Worm (Caenorhabditis elegans): ENCODE results near the gene ZC250.4.

Gene ZC250.4

DNA sequence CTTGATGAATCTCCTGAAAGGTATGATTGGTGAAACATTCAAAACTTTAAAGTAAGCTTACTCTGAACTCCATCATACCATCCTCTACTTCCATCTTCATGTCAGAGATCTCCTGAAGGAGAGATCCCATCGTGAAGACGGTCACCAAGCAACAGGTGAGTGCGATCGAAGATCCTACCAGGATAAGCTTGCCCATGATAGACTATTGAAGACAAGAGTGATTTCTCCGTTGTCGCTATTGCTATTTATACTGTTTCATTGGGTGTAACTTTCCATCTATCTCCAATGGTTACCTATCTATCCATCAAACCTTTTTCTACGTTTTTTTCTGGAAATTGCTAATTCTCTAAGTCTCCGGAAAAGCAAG is 23.7 kb upstream of the ZC250.4 start, which contains the start of gene col-140:
Gene col-140, minus strand, starts transcription at position 219 of the 367 bp plus-strand sequence.
- TF ChIP-seq W03F9.2 (tag; optimal IDR thresholded peaks at IDR 0.05): no peak
- no peak for TF ChIP-seq dao-5 (tag; optimal IDR thresholded peaks at IDR 0.05)
- no peak for TF ChIP-seq him-1 (tag; optimal IDR thresholded peaks at IDR 0.05)

DNA sequence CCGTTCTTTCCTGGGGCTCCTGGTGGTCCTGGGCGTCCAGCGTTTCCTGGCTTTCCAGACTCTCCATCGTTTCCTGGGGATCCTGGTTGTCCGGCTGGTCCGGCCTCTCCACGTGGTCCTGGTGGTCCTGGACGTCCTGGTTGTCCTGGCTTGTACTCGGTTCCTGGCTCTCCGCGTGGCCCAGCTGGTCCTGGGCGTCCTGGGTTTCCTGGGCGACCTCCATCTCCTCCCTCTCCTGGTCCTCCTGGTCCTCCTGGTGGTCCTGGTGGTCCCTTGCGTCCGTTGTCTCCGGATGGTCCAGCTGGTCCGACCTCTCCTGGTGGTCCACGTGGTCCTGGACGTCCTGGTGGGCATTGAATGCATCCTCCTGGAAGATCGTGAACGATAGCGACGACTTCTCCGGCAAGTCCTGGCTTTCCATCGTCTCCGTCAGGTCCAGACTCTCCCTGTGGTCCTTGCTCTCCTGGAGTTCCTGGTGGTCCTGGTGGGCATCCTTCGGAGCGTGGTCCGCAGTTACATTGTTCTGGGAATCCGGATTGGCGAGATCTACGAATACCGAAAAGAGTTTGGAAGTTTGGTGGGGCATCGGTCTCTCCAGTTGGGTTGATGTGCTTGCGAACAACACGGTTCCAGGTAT is 23.2 kb upstream of the ZC250.4 start:
- TF ChIP-seq him-1 (tag; optimal IDR thresholded peaks at IDR 0.05): no peak
- TF ChIP-seq dao-5 (tag; optimal IDR thresholded peaks at IDR 0.05): no peak
- no peak for TF ChIP-seq W03F9.2 (tag; optimal IDR thresholded peaks at IDR 0.05)

DNA sequence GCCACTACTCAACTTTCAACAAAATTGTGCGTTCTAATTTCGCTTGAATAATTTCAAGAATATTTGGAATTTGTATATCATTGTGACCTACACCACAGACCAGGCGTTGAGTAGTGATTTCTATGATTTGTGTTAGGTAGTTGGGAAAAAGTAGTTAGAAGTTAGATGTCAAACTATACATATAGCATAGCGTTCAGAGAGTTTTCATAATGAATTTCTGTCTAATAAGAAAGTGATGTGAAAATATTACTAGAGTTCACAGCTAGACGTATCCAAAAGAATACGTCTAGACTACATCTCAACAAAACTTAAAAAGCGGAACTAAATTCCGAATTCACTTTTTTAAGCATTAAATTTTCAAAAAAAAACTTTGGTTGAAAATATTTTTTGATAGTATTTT is 22.5 kb upstream of the ZC250.4 start:
- TF ChIP-seq him-1 (tag; optimal IDR thresholded peaks at IDR 0.05) (no peak), dao-5 (tag; optimal IDR thresholded peaks at IDR 0.05) (no peak), W03F9.2 (tag; optimal IDR thresholded peaks at IDR 0.05) (no peak)

DNA sequence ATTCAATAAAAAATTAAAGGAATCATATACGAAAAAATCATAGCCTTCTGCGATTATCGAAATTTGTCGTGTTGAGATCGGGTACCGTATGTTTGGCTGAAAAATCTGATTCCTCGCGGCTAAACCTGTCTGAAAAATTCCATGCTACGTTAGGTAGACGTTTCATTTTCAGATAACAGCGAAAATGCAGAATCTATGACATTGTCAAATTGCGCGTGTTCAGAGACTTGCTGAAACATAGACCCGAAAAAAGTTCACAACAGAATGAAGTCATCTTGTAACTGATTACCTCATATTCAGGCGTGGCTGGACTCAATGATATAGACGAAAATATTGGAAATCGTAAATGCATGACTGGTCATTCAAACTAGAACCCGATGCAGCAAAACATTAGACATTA is 20.6 kb upstream of the ZC250.4 start, which contains the start of gene srh-76:
Gene srh-76, plus strand, starts transcription at position 301 of the 400 bp plus-strand sequence.
- TF ChIP-seq him-1 (tag; optimal IDR thresholded peaks at IDR 0.05) (no peak), W03F9.2 (tag; optimal IDR thresholded peaks at IDR 0.05) (no peak), dao-5 (tag; optimal IDR thresholded peaks at IDR 0.05) (no peak)

DNA sequence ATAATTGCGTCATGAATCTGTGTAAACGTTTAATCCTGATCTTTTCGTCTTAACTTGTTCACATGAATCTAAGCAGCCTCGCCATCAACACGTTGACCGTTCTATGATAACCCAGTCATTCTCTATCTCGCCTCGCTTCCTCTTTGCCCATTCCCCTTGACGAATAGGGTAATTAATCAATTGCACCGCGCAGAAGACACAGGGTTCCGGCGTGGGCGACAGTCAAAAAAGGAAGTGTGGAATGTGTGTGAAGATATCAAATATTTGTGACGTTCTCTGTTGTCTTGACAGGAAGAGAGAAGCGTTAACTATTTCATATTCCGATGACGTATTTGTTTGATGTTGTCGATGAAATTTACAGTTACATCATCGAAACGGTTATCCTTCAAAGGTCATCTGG is 19.9 kb upstream of the ZC250.4 start:
- no peak for TF ChIP-seq him-1 (tag; optimal IDR thresholded peaks at IDR 0.05)
- no peak for TF ChIP-seq W03F9.2 (tag; optimal IDR thresholded peaks at IDR 0.05)
- no peak for TF ChIP-seq dao-5 (tag; optimal IDR thresholded peaks at IDR 0.05)

DNA sequence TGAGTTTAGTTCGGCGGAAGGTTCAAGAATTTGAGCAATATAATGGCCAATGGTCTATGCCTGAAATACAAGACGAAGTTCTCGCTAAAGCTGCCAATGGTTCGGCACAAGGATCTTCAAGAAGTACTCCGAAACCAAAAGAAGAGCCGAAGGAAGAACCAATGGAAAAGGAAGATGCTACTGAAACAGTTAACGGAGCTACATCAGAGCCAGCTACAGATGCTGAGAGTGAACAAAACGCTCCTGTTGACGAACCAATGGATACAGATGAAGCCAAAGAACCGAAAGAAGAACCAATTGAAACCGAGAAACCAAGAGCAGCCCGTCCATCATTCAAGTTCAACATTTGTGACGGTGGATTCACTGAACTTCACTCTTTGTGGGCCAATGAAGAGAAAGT is 18.3 kb upstream of the ZC250.4 start:
- TF ChIP-seq him-1 (tag; optimal IDR thresholded peaks at IDR 0.05): no peak

DNA sequence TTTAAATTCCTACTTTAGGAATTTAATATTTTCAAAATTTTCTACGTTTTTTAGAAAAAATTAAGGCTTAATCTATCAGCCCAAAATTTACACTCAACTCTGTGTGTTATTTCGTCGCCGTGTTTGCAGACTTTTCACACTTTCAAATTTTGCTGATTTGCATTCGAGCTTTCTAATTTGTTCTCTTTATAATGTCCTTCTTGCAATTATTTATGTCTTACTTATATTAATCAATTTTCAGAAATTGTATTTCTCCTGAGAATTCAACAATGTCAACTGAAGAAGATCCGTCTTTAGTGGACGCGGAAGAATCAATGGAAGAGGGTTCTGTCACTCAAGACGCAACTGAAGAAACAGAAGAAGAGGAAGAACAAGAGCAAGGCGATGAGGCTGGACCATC is 13.7 kb upstream of the ZC250.4 start, which contains the start of gene let-418:
Gene let-418, plus strand, starts transcription at position 242 of the 400 bp plus-strand sequence.
- TF ChIP-seq W03F9.2 (tag; optimal IDR thresholded peaks at IDR 0.05) (no peak), him-1 (tag; optimal IDR thresholded peaks at IDR 0.05) (no peak), dao-5 (tag; optimal IDR thresholded peaks at IDR 0.05) (no peak)

DNA sequence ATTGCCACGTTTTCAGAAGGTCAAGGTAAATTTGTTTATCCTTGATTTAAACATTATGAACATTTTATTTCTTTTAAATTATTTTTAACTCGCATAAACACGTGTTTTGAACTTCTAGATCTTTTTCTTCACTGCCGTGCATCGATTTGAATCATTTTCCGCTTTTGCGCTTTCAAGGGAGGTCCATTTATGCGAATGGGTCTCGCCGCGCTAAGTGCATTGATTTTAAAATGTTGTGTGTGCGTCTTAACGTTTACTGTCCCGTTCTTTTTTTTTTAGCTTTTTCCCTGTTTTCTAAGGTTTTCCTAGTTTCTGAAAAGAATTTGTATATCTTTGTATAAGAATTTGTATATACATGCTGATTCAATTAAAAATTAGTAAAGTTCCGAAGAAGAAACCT is 12.5 kb upstream of the ZC250.4 start:
- no peak for TF ChIP-seq dao-5 (tag; optimal IDR thresholded peaks at IDR 0.05)
- TF ChIP-seq W03F9.2 (tag; optimal IDR thresholded peaks at IDR 0.05): no peak
- TF ChIP-seq him-1 (tag; optimal IDR thresholded peaks at IDR 0.05): no peak

DNA sequence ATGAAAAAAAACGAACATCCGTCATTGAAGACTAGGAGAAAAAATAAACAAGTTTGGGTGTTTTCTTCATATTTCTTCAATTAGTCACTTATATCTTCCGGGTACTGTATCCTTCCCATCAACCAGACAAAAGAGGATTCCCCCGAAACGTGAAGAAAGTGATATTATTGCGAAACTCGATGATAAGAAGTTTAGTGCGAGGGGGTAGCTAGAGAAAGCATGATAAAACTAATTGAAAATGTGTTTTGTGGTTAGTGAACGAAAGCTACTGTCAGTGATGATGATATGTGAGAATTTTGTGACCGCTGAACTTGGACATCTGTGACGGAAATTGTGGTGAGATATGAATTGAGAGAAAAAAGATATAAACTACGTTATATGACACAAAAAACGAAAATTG is 10.0 kb upstream of the ZC250.4 start:
- TF ChIP-seq dao-5 (tag; optimal IDR thresholded peaks at IDR 0.05): no peak
- no peak for TF ChIP-seq W03F9.2 (tag; optimal IDR thresholded peaks at IDR 0.05)
- no peak for TF ChIP-seq him-1 (tag; optimal IDR thresholded peaks at IDR 0.05)

DNA sequence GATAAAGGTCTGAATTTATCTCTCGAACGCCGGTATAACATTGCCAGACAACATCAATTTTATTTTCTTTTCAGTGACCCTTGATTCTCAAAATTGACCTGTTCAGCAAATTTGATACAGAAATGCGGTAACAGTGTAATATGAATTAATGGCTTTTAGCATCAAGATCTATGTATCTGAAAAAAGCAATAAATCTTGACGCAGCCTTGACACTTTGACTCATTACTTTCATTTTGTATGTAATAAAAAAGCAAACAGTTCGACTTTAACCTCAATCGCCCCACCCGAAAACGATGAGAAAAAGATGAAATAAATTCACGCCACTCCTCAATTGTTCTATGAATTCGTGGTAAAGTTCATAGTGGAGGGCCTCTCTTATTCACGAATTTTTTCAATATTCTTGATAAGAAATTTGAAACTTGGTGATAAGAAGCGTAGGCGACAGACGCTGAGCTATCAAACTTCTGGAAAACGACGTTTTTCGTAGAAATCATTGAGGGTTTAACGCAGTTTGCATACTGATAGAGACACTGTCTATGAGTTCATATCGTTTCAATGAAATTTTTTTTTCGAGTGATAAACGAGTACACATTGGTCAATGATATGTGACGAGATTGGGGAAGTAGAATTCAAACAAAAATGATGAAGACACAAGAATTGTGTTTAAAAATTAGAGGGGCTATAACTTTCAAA is 8.7 kb upstream of the ZC250.4 start:
- TF ChIP-seq W03F9.2 (tag; optimal IDR thresholded peaks at IDR 0.05) (no peak), him-1 (tag; optimal IDR thresholded peaks at IDR 0.05) (no peak), dao-5 (tag; optimal IDR thresholded peaks at IDR 0.05) (no peak)

DNA sequence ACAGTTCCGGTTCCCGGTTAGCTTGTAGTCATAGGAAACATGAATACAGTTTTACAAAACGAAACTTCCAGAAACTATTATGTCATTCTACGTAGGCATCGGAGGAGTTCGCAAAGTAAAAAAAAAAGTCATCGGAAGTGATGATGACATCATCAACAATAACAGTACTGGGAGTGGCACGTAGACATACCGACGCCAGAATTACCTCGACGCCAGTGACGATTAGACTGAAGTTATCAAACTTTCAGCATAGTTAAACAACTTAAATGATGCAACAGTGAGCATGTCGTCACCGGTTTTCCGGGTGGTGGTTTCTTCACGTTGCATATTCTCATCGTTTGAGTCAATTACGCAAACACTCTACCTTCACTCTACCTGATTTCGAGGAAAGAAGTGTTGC is 7.5 kb upstream of the ZC250.4 start:
- TF ChIP-seq W03F9.2 (tag; optimal IDR thresholded peaks at IDR 0.05) (no peak), dao-5 (tag; optimal IDR thresholded peaks at IDR 0.05) (no peak), him-1 (tag; optimal IDR thresholded peaks at IDR 0.05) (no peak)

DNA sequence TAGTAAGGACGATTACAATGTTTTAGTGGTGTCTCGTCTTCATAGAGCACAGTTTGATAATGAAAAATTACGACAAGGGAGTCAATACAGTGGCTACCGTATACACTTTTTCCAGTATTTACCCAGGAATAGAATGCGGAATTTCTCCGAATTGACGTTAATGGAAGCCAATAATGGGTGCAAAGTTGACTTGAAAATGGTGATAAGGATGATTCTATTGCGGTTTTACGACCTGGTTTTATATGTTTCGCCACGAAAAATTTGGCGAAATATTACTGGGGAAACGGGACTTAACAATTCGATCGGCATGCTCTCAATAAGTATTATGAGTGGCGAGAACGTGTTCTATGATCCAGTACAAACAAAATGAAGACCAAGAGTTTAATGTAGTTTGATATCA is 7.0 kb upstream of the ZC250.4 start:
- TF ChIP-seq W03F9.2 (tag; optimal IDR thresholded peaks at IDR 0.05) (no peak), dao-5 (tag; optimal IDR thresholded peaks at IDR 0.05) (no peak), him-1 (tag; optimal IDR thresholded peaks at IDR 0.05) (no peak)

DNA sequence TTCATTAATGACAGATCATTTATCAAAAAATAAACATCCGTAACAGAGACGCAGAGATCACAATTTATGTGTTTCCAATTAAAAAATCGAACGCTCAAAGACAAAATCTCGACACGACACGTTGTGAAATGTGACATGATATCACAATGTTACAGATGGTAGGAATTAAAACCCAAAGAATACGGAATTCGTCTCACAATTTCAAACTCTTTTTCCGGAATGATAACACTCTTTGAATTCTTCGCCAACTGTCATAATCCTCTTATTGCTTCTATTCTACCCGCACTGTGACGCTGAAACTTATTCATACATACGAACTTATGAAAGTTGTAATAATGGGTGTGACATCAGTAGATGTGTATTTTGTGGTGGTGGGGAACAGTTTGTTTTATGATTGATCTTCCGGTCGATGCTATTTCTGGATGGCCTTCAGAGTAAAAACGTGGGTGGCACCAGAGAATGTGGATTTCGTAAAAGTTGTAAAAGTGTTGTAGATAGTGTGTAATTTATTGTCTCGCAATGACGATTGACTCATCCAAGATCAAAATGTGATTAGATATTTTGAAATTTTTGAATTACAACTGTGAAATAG is 3.6 kb upstream of the ZC250.4 start:
- TF ChIP-seq W03F9.2 (tag; optimal IDR thresholded peaks at IDR 0.05): no peak
- no peak for TF ChIP-seq him-1 (tag; optimal IDR thresholded peaks at IDR 0.05)
- no peak for TF ChIP-seq dao-5 (tag; optimal IDR thresholded peaks at IDR 0.05)

DNA sequence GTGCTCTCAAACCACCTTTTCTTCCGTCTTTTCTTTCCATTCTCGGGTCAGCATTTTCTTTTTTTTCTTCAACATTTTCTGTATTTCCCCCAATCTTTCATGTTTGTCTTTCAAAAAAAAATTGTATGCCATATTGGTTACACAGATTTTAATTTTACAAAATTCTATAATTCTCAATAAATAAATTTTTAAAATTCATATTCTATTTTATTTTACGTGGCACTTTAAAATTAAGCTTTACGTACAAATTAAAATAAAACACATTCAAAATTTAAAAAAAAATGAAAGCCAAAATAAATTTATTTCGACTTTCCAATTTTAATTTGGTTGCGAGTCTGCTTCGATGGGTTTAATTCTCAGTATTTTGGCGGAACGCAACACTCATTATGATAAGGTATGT is 7.5 kb downstream of the ZC250.4 start, which contains the start of gene ZC250.5:
Gene ZC250.5, plus strand, starts transcription at position 301 of the 400 bp plus-strand sequence.
- TF ChIP-seq W03F9.2 (tag; optimal IDR thresholded peaks at IDR 0.05) (no peak), dao-5 (tag; optimal IDR thresholded peaks at IDR 0.05) (no peak), him-1 (tag; optimal IDR thresholded peaks at IDR 0.05) (no peak)
